Fruit fly (Drosophila melanogaster): ENCODE results near the gene ng3.

DNA sequence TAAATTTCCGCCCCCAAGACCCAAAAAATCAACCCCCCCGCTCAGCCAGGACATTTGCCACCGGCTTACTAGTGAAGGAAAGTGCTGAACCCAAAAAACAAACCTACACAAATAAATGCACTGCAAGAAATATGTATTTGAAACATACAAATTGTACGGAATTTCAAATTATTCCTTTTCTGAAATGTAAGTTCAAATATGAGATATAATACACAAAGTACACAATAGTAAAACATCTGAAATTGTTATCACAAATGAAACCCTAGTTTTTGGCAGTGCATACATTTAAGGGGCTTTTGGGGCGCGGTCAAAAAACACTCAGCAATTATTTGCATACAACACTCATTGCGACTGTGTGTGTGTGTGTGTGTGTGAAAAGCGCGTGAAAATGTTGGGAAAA, 48.1 kb downstream of the ng3 start:
- TF ChIP-seq psq (optimal IDR thresholded peaks at IDR 0.05) = no peak
- no peak for TF ChIP-seq Sin3A (optimal IDR thresholded peaks at IDR 0.05)
